Worm (Caenorhabditis elegans): ENCODE data around the gene nlp-79.

ce11 chrIV:13118794-13119193 lies 30.6 kb upstream of the nlp-79 start, which contains the start of gene unc-30:
- TF ChIP-seq aptf-3 (GFP tag; IDR thresholded peaks at IDR 0.05), result no peak
- TF ChIP-seq cebp-2 (GFP tag; IDR thresholded peaks at IDR 0.05), result no peak
- TF ChIP-seq lsy-27 (tag; optimal IDR thresholded peaks at IDR 0.05; ENCODE audit: borderline replicate concordance, insufficient read depth), result no peak
- no peak for TF ChIP-seq lin-35 (GFP tag; optimal IDR thresholded peaks at IDR 0.05)
- TF ChIP-seq F33H1.4 (GFP tag; IDR thresholded peaks at IDR 0.05), result no peak
- TF ChIP-seq unc-130 (GFP tag; optimal IDR thresholded peaks at IDR 0.05), result no peak
- TF ChIP-seq mes-4 (tag; optimal IDR thresholded peaks at IDR 0.05), result no peak
- TF ChIP-seq Y79H2A.3 (GFP tag; conservative IDR thresholded peaks at IDR 0.05), result no peak
- TF ChIP-seq ceh-79 (tag; optimal IDR thresholded peaks at IDR 0.05), result no peak
- no peak for TF ChIP-seq nhr-27 (tag; optimal IDR thresholded peaks at IDR 0.05)
- no peak for TF ChIP-seq T26A5.8 (tag; optimal IDR thresholded peaks at IDR 0.05)
